Fruit fly (Drosophila melanogaster): ENCODE results near the gene CG16727.

- TF ChIP-seq ttk (optimal IDR thresholded peaks at IDR 0.05) (no peak), Sin3A (optimal IDR thresholded peaks at IDR 0.05) (no peak)
Measured at dm6 chr3R:19657235-19657634, 44.1 kb downstream of the CG16727 start.
